Worm (Caenorhabditis elegans) whole organism, L3 larva: ENCODE measurements around the gene C06B8.3.

Experiments
- ama-1 ChIP-seq: fragments of 150-350 bp; optimal IDR thresholded peaks from 2 replicates; lab custom pipeline; 2018
- ceh-16 ChIP-seq: sonication (generic microtip); optimal IDR thresholded peaks from 2 replicates; lab custom pipeline; 2017; ENCODE audit warnings: missing biosample characterization, missing genetic modification characterization
- ceh-9 ChIP-seq: sonication (generic microtip); optimal IDR thresholded peaks from 2 replicates; lab custom pipeline; 2018; ENCODE audit warnings: missing biosample characterization, missing genetic modification characterization
- elt-2 ChIP-seq: sonication (generic microtip); optimal IDR thresholded peaks from 2 replicates; lab custom pipeline; 2016; ENCODE audit warnings: missing genetic modification reagents, mild to moderate bottlenecking, missing genetic modification characterization, missing compliant biosample characterization
- nhr-76 ChIP-seq: fragments of 150-350 bp; sonication (generic microtip); optimal IDR thresholded peaks from 5 replicates; lab custom pipeline; 2014; ENCODE audit warnings: missing biosample characterization, missing genetic modification characterization
- nhr-77 ChIP-seq: fragments of 150-350 bp; optimal IDR thresholded peaks from 2 replicates; lab custom pipeline; 2014; ENCODE audit warnings: missing biosample characterization, missing genetic modification characterization
- unc-39 ChIP-seq: sonication (generic microtip); optimal IDR thresholded peaks from 4 replicates; lab custom pipeline; 2017; ENCODE audit warnings: missing biosample characterization, missing genetic modification characterization
- unc-62 ChIP-seq: fragments of 150-350 bp; sonication (generic microtip); optimal IDR thresholded peaks from 4 replicates; lab custom pipeline; 2014; ENCODE audit warnings: missing biosample characterization, missing genetic modification reagents, missing genetic modification characterization
- ztf-11 ChIP-seq: fragments of 150-350 bp; optimal IDR thresholded peaks from 2 replicates; lab custom pipeline; 2014; ENCODE audit warnings: missing biosample characterization, missing genetic modification characterization

DNA sequence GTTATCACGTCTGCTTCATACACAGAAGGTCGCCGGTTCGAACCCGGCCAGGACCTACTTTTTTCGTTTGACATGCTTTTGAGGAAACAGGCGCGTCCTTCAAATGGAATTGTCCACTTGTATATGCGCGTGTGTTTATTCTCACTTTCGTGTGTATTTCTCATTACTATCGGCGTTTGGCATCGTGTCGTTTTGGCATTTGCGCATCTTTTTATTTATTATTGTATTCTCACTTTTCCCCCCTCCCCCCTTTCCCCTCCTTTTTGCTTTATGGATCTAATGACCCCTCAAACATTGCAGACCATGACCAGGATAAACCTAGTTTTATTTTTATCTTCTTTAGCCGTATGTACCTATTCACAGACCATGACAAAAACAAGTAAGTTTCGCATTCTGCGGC lies 33.0 kb upstream of the C06B8.3 start, which contains the start of gene F21A3.3:
- TF ChIP-seq unc-39 (tag; lab: Kevin White, UChicago) (no peak), nhr-77 (tag; lab: Kevin White, UChicago) (no peak), ceh-16 (no peak), ama-1 (no peak), elt-2 (no peak), ztf-11 (tag; lab: Kevin White, UChicago) (no peak), ceh-9 (tag; lab: Kevin White, UChicago) (no peak), unc-62 (GFP tag; lab: Kevin White, UChicago) (no peak), nhr-76 (tag; lab: Kevin White, UChicago) (no peak)
